Worm (Caenorhabditis elegans) whole organism, mixed stage, embryonic: Measurements from ENCODE around the gene ets-10.

Experiments
- ceh-83 ChIP-seq: fragments of 200-800 bp; sonication (Bioruptor generic); optimal IDR thresholded peaks from 2 replicates; lab custom pipeline; 2018; ENCODE audit warnings: mild to moderate bottlenecking, missing genetic modification characterization, missing compliant biosample characterization
- lsy-2 ChIP-seq: fragments of 150-350 bp; optimal IDR thresholded peaks from 2 replicates; lab custom pipeline; 2014; ENCODE audit warnings: missing biosample characterization, missing genetic modification characterization
- nhr-12 ChIP-seq: fragments of 150-350 bp; optimal IDR thresholded peaks from 2 replicates; lab custom pipeline; 2014; ENCODE audit warnings: missing biosample characterization, missing genetic modification characterization
- nhr-237 ChIP-seq: fragments of 150-350 bp; optimal IDR thresholded peaks from 2 replicates; lab custom pipeline; 2014; ENCODE audit warnings: missing biosample characterization, missing genetic modification characterization
- unc-39 ChIP-seq: fragments of 150-350 bp; optimal IDR thresholded peaks from 2 replicates; lab custom pipeline; 2014; ENCODE audit warnings: missing biosample characterization, missing genetic modification characterization

- TF ChIP-seq lsy-2 (tag; lab: Kevin White, UChicago) (no peak), nhr-237 (tag; lab: Kevin White, UChicago) (no peak), ceh-83 (GFP tag; lab: Kevin White, UChicago) (no peak), unc-39 (tag; lab: Kevin White, UChicago) (no peak), nhr-12 (tag; lab: Kevin White, UChicago) (no peak)
Observed at ce11 chrX:4328816-4329215, 44.8 kb downstream of the ets-10 start, which contains the start of gene C24A8.5.
